Worm (Caenorhabditis elegans) whole organism, L1 larva: Measurements from ENCODE around the gene T28A11.20.

Experiments used
- C04F5.9 ChIP-seq: sonication (generic microtip); optimal IDR thresholded peaks from 2 replicates; lab custom pipeline; 2016; ENCODE audit warnings: missing genetic modification characterization, missing compliant biosample characterization
- C16A3.4 ChIP-seq: fragments of 150-350 bp; optimal IDR thresholded peaks from 2 replicates; lab custom pipeline; 2014; ENCODE audit warnings: missing biosample characterization, missing genetic modification characterization
- C34B4.2 ChIP-seq: sonication (generic microtip); optimal IDR thresholded peaks from 2 replicates; lab custom pipeline; 2017; ENCODE audit warnings: mild to moderate bottlenecking, missing genetic modification characterization, missing compliant biosample characterization
- F16B12.6 ChIP-seq: fragments of 150-350 bp; optimal IDR thresholded peaks from 2 replicates; lab custom pipeline; 2014; ENCODE audit warnings: missing biosample characterization, missing genetic modification characterization
- Y116A8C.19 ChIP-seq: sonication (generic microtip); optimal IDR thresholded peaks from 2 replicates; lab custom pipeline; 2016; ENCODE audit warnings: missing compliant biosample characterization, missing genetic modification characterization, borderline replicate concordance
- blmp-1 ChIP-seq: fragments of 150-350 bp; optimal IDR thresholded peaks from 2 replicates; lab custom pipeline; 2014; ENCODE audit warnings: missing biosample characterization, missing genetic modification characterization
- ceh-63 ChIP-seq: fragments of 200-800 bp; sonication (Bioruptor generic); optimal IDR thresholded peaks from 2 replicates; lab custom pipeline; 2018; ENCODE audit warnings: mild to moderate bottlenecking, missing genetic modification characterization, missing compliant biosample characterization
- ceh-82 ChIP-seq, 3 experiments: fragments of 150-350 bp in 1 of 3; sonication (generic microtip) in 2 of 3; optimal IDR thresholded peaks; 2 replicates each; lab custom pipeline; 2014 to 2017; ENCODE audit warnings: missing biosample characterization in 3 of 3, missing genetic modification characterization in 3 of 3
- ceh-88 ChIP-seq: fragments of 200-800 bp; sonication (Bioruptor generic); IDR thresholded peaks from 2 replicates; pipeline ENCODE4 v1.3.6; 2022; ENCODE audit warnings: missing genetic modification characterization, missing compliant biosample characterization
- ces-1 ChIP-seq: fragments of 150-350 bp; optimal IDR thresholded peaks from 2 replicates; lab custom pipeline; 2014; ENCODE audit warnings: missing biosample characterization, missing genetic modification reagents, missing genetic modification characterization
- dsc-1 ChIP-seq: sonication (generic microtip); optimal IDR thresholded peaks from 2 replicates; lab custom pipeline; 2016; ENCODE audit warnings: mild to moderate bottlenecking, missing genetic modification characterization, missing compliant biosample characterization
- efl-1 ChIP-seq, 4 experiments: fragments of 150-350 bp; optimal IDR thresholded peaks in 3 of 4; peaks in 1 of 4; 1 replicate in 1 of 4; 2 replicates in 3 of 4; lab custom pipeline; 2014; ENCODE audit warnings: missing biosample characterization in 2 of 4, missing genetic modification characterization in 2 of 4, missing genetic modification reagents in 2 of 4
- efl-3 ChIP-seq: fragments of 200-800 bp; sonication (Bioruptor generic); optimal IDR thresholded peaks from 2 replicates; lab custom pipeline; 2018; ENCODE audit warnings: mild to moderate bottlenecking, missing genetic modification characterization, missing compliant biosample characterization
- elt-2 ChIP-seq: sonication (generic microtip); optimal IDR thresholded peaks from 2 replicates; lab custom pipeline; 2016; ENCODE audit warnings: missing genetic modification characterization, mild to moderate bottlenecking, inconsistent platforms, missing compliant biosample characterization, missing genetic modification reagents
- elt-3 ChIP-seq, 6 experiments: fragments of 150-350 bp in 1 of 6; sonication (generic microtip); optimal IDR thresholded peaks; 2 replicates each; lab custom pipeline; 2017 to 2018; ENCODE audit warnings: missing biosample characterization in 6 of 6, missing genetic modification characterization in 6 of 6, inconsistent platforms in 1 of 6
- fkh-10 ChIP-seq: sonication (generic microtip); optimal IDR thresholded peaks from 2 replicates; lab custom pipeline; 2017; ENCODE audit warnings: missing biosample characterization, missing genetic modification reagents, missing genetic modification characterization
- fos-1 ChIP-seq: fragments of 150-350 bp; optimal IDR thresholded peaks from 2 replicates; lab custom pipeline; 2014; ENCODE audit warnings: missing biosample characterization, missing genetic modification characterization
- grh-1 ChIP-seq: fragments of 200-800 bp; sonication (Bioruptor generic); IDR thresholded peaks from 2 replicates; pipeline ENCODE4 v1.3.6; 2022; ENCODE audit warnings: missing genetic modification reagents, missing genetic modification characterization, missing compliant biosample characterization
- hlh-17 ChIP-seq: fragments of 200-800 bp; sonication (Bioruptor generic); optimal IDR thresholded peaks from 2 replicates; lab custom pipeline; 2018; ENCODE audit warnings: missing genetic modification characterization, mild to moderate bottlenecking, missing compliant biosample characterization, moderate library complexity, borderline replicate concordance
- hpl-2 ChIP-seq: fragments of 150-350 bp; optimal IDR thresholded peaks from 2 replicates; lab custom pipeline; 2014; ENCODE audit warnings: missing biosample characterization, missing genetic modification reagents, missing genetic modification characterization
- irx-1 ChIP-seq: sonication (generic microtip); optimal IDR thresholded peaks from 2 replicates; lab custom pipeline; 2016; ENCODE audit warnings: missing genetic modification characterization, missing compliant biosample characterization
- isw-1 ChIP-seq: fragments of 200-800 bp; sonication (Bioruptor generic); IDR thresholded peaks from 2 replicates; pipeline ENCODE4 v1.3.6; 2022; ENCODE audit warnings: missing genetic modification characterization, missing compliant biosample characterization
- jun-1 ChIP-seq: fragments of 150-350 bp; optimal IDR thresholded peaks from 2 replicates; lab custom pipeline; 2014; ENCODE audit warnings: missing biosample characterization, missing genetic modification reagents, missing genetic modification characterization
- lin-15B ChIP-seq: fragments of 150-350 bp; sonication (generic microtip); optimal IDR thresholded peaks from 3 replicates; lab custom pipeline; 2014; ENCODE audit warnings: missing biosample characterization, missing genetic modification characterization
- mab-9 ChIP-seq: fragments of 200-800 bp; sonication (Bioruptor generic); IDR thresholded peaks from 2 replicates; pipeline ENCODE4 v1.3.6; 2022; ENCODE audit warnings: missing genetic modification reagents, missing genetic modification characterization, missing compliant biosample characterization
- mep-1 ChIP-seq: fragments of 150-350 bp; optimal IDR thresholded peaks from 2 replicates; lab custom pipeline; 2014; ENCODE audit warnings: missing biosample characterization, missing genetic modification characterization
- nhr-11 ChIP-seq: fragments of 150-350 bp; optimal IDR thresholded peaks from 2 replicates; lab custom pipeline; 2014; ENCODE audit warnings: missing biosample characterization, missing genetic modification characterization
- nhr-19 ChIP-seq: fragments of 200-800 bp; sonication (Bioruptor generic); conservative IDR thresholded peaks from 2 replicates; pipeline ENCODE4 v1.3.6; 2022; ENCODE audit warnings: missing genetic modification characterization, missing compliant biosample characterization
- nhr-28 ChIP-seq: fragments of 150-350 bp; optimal IDR thresholded peaks from 2 replicates; lab custom pipeline; 2014; ENCODE audit warnings: missing biosample characterization, missing genetic modification characterization
- nhr-47 ChIP-seq: sonication (generic microtip); optimal IDR thresholded peaks from 2 replicates; lab custom pipeline; 2016; ENCODE audit warnings: mild to moderate bottlenecking, missing genetic modification characterization, moderate library complexity, missing compliant biosample characterization
- nhr-76 ChIP-seq: sonication (generic microtip); optimal IDR thresholded peaks from 2 replicates; lab custom pipeline; 2017; ENCODE audit warnings: missing biosample characterization, missing genetic modification characterization
- nhr-77 ChIP-seq: fragments of 150-350 bp; optimal IDR thresholded peaks from 2 replicates; lab custom pipeline; 2014; ENCODE audit warnings: missing biosample characterization, missing genetic modification characterization
- nhr-85 ChIP-seq: sonication (generic microtip); peaks from one replicate; lab custom pipeline; 2016; ENCODE audit warnings: missing genetic modification characterization, inconsistent platforms, missing compliant biosample characterization
- nhr-90 ChIP-seq: sonication (generic microtip); optimal IDR thresholded peaks from 2 replicates; lab custom pipeline; 2016; ENCODE audit warnings: mild to moderate bottlenecking, missing genetic modification characterization, missing compliant biosample characterization; ENCODE audit not compliant: poor library complexity
- pqm-1 ChIP-seq: sonication (generic microtip); optimal IDR thresholded peaks from 3 replicates; lab custom pipeline; 2017; ENCODE audit warnings: missing biosample characterization, missing genetic modification characterization
- rnt-1 ChIP-seq: sonication (generic microtip); optimal IDR thresholded peaks from 2 replicates; lab custom pipeline; 2016; ENCODE audit warnings: mild to moderate bottlenecking, missing genetic modification characterization, moderate library complexity, missing compliant biosample characterization
- skn-1 ChIP-seq: fragments of 150-350 bp; optimal IDR thresholded peaks from 2 replicates; lab custom pipeline; 2014; ENCODE audit warnings: missing biosample characterization, missing genetic modification characterization
- snpc-4 ChIP-seq: fragments of 150-350 bp; optimal IDR thresholded peaks from 2 replicates; lab custom pipeline; 2014; ENCODE audit warnings: missing biosample characterization, missing genetic modification characterization
- snu-23 ChIP-seq: sonication (generic microtip); optimal IDR thresholded peaks from 2 replicates; lab custom pipeline; 2016; ENCODE audit warnings: missing genetic modification characterization, missing compliant biosample characterization
- sptf-1 ChIP-seq: fragments of 150-350 bp; optimal IDR thresholded peaks from 2 replicates; lab custom pipeline; 2014; ENCODE audit warnings: missing biosample characterization, missing genetic modification characterization
- tlp-1 ChIP-seq: fragments of 150-350 bp; optimal IDR thresholded peaks from 2 replicates; lab custom pipeline; 2014; ENCODE audit warnings: missing biosample characterization, missing genetic modification characterization
- vab-15 ChIP-seq: sonication (generic microtip); optimal IDR thresholded peaks from 2 replicates; lab custom pipeline; 2017; ENCODE audit warnings: missing genotype, mild to moderate bottlenecking, missing genetic modification characterization, missing compliant biosample characterization
- xbp-1 ChIP-seq: sonication (generic microtip); optimal IDR thresholded peaks from 2 replicates; lab custom pipeline; 2016; ENCODE audit warnings: missing genetic modification characterization, missing compliant biosample characterization
- zag-1 ChIP-seq: fragments of 150-350 bp; optimal IDR thresholded peaks from 2 replicates; lab custom pipeline; 2014; ENCODE audit warnings: missing biosample characterization, missing genetic modification characterization
- ztf-11 ChIP-seq, 2 experiments: sonication (generic microtip); optimal IDR thresholded peaks; 2 replicates each; lab custom pipeline; 2016 to 2017; ENCODE audit warnings: missing genetic modification characterization in 2 of 2, missing biosample characterization in 1 of 2, missing compliant biosample characterization in 1 of 2

The T28A11.20 gene

DNA sequence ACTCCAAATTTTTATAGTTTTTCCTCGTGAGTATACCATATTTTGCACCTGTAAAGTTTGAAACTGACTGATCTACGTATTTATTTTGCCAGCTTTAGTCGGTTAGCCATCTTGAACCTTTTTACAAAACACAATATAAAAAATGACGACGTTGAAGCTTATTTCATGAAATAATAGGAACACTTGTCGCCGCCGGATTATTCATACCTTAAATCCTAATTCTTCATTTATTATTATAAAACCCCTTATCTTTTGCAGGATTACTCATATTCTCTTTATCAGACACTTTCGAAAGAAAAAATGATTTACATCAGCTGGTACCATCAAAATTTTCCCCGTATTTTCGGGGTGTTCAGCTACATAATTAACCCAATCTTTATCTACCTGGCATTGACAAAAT lies 25.5 kb downstream of the T28A11.20 start, which contains the start of gene srj-8:
Gene srj-8 (plus strand): TSS at position 301 of the 400 bp plus-strand sequence.
- TF ChIP-seq irx-1 (tag; lab: Kevin White, UChicago) (no peak), vab-15 (tag; lab: Kevin White, UChicago) (no peak), C34B4.2 (tag; lab: Kevin White, UChicago) (no peak), C16A3.4 (tag; lab: Kevin White, UChicago) (no peak), xbp-1 (tag; lab: Kevin White, UChicago) (no peak), lin-15B (no peak), fos-1 (tag; lab: Kevin White, UChicago) (no peak), nhr-11 (no peak), nhr-90 (no peak), ceh-82 (tag; optimal IDR thresholded peaks at IDR 0.05; lab: Kevin White, UChicago) (no peak), mab-9 (GFP tag; lab: Robert Waterston, UW) (no peak)

DNA sequence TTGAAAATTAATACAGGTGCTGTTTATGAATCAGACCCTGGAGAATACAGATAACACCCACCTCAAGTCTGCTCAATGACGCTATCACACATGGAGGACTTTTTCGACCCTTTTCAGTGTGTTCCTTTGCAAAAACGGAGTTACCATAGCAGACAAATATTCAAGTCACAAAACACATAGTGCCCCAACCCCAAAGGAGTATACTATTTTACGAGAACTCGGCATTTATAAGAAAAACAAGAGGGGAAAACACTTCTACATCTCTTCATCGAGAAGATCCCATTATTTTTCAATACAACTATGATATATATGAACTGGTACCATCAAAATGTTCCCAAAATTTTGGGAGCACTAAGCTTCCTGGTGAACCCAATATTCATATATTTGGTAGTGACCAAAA lies 28.4 kb downstream of the T28A11.20 start, which contains the start of gene srj-7:
Gene srj-7 (plus strand): TSS at position 301 of the 400 bp plus-strand sequence.
- no peak for TF ChIP-seq mep-1 (tag; lab: Kevin White, UChicago)
- TF ChIP-seq efl-1 (optimal IDR thresholded peaks at IDR 0.05; lab: Kevin White, UChicago) = no peak
- peak in 1 of 2 experiments; percentile 55 for TF ChIP-seq efl-1 (GFP tag; optimal IDR thresholded peaks at IDR 0.05 in 1 of 2; lab: Kevin White, UChicago)
- TF ChIP-seq nhr-19 (GFP tag; lab: Robert Waterston, UW) = no peak

DNA sequence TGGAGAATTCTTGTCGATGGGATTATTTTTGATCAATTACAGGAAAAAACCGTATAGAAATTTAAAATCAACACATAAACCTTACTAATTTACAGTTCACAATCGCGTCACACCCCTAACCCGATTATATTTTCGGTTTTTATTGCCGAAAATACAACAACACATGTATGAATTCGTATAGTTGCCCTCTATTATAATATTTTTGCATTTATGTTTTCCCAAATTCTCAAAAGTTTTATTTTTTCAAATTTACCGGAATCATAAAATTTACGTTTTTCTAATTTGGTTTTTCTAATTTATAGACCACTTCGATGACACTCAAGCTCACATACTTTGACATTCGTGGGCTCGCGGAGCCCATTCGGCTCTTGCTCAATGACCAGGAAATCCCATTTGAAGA lies 30.1 kb downstream of the T28A11.20 start, which contains the start of gene gst-23:
Gene gst-23 (plus strand): TSS at position 301 of the 400 bp plus-strand sequence.
- TF ChIP-seq nhr-85 (tag; lab: Kevin White, UChicago) (no peak), hpl-2 (GFP tag; lab: Kevin White, UChicago) (no peak), nhr-90 (no peak), grh-1 (GFP tag; lab: Robert Waterston, UW) (no peak), vab-15 (tag; lab: Kevin White, UChicago) (no peak), jun-1 (tag; lab: Kevin White, UChicago) (no peak), nhr-76 (tag; lab: Kevin White, UChicago) (no peak), pqm-1 (tag; lab: Kevin White, UChicago) (no peak), F16B12.6 (tag; lab: Kevin White, UChicago) (no peak)

ce11 chrV:3241175-3241574 lies 31.9 kb downstream of the T28A11.20 start, which contains the start of gene srj-11:
Gene srj-11, plus strand, starts transcription at chrV:3241424.
- no peak for TF ChIP-seq elt-3 (tag; optimal IDR thresholded peaks at IDR 0.05; lab: Kevin White, UChicago)
- TF ChIP-seq nhr-28 = no peak
- TF ChIP-seq snu-23 (GFP tag; lab: Kevin White, UChicago) = no peak
- no peak for TF ChIP-seq xbp-1 (tag; lab: Kevin White, UChicago)
- TF ChIP-seq nhr-47 (tag; lab: Kevin White, UChicago) = no peak
- TF ChIP-seq dsc-1 (tag; lab: Kevin White, UChicago) = no peak
- TF ChIP-seq ces-1 = no peak
- no peak for TF ChIP-seq vab-15 (tag; lab: Kevin White, UChicago)
- TF ChIP-seq nhr-90 = no peak
- TF ChIP-seq nhr-76 (tag; lab: Kevin White, UChicago) = no peak
- no peak for TF ChIP-seq hlh-17 (GFP tag; lab: Kevin White, UChicago)
- no peak for TF ChIP-seq jun-1 (tag; lab: Kevin White, UChicago)
- no peak for TF ChIP-seq rnt-1
- no peak for TF ChIP-seq F16B12.6 (tag; lab: Kevin White, UChicago)
- TF ChIP-seq ceh-63 (GFP tag; lab: Kevin White, UChicago) = no peak
- no peak for TF ChIP-seq C04F5.9 (tag; lab: Kevin White, UChicago)

DNA sequence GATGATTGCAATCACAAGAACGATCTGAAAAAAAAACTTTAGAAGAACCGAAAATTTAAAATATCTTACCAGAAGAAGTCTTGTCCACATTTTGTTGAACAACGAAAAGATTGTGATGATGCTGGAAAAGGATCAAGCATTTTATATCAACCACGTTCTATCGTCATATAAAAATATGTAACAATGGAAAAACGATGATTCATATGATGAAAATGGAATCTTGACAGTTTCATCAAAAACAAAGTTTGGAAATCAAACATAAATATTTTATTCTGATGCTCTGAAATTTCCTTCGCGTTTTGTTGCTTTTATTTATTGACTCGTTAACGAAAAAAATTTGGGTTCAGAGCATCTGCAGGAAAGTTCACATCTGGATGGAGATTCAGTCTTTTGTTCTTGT lies 36.4 kb downstream of the T28A11.20 start, which contains the start of the genes K08D9.9 and str-16:
Gene K08D9.9 (minus strand): TSS at position 101 of the 400 bp plus-strand sequence.
Gene str-16 (plus strand): TSS at position 266 of the 400 bp plus-strand sequence.
- TF ChIP-seq lin-15B = no peak
- TF ChIP-seq ztf-11 (tag; optimal IDR thresholded peaks at IDR 0.05; lab: Kevin White, UChicago) = no peak
- TF ChIP-seq isw-1 = no peak
- TF ChIP-seq fkh-10 = no peak
- TF ChIP-seq snpc-4 (tag; lab: Kevin White, UChicago) = no peak
- no peak for TF ChIP-seq mep-1 (tag; lab: Kevin White, UChicago)
- TF ChIP-seq mab-9 (GFP tag; lab: Robert Waterston, UW) = no peak
- no peak for TF ChIP-seq zag-1 (tag; lab: Kevin White, UChicago)
- TF ChIP-seq sptf-1 (tag; lab: Kevin White, UChicago) = no peak
- no peak for TF ChIP-seq ceh-88
- TF ChIP-seq skn-1 (tag; lab: Kevin White, UChicago) = no peak
- no peak for TF ChIP-seq elt-2 (tag; lab: Kevin White, UChicago)
- no peak for TF ChIP-seq C04F5.9 (tag; lab: Kevin White, UChicago)
- TF ChIP-seq blmp-1 = no peak
- TF ChIP-seq Y116A8C.19 (tag; lab: Kevin White, UChicago) = no peak
- no peak for TF ChIP-seq tlp-1 (tag; lab: Kevin White, UChicago)
- TF ChIP-seq nhr-19 (GFP tag; lab: Robert Waterston, UW) = no peak
- TF ChIP-seq nhr-77 (tag; lab: Kevin White, UChicago) = no peak
- TF ChIP-seq efl-3 = no peak
